In the genomic region with DNA sequence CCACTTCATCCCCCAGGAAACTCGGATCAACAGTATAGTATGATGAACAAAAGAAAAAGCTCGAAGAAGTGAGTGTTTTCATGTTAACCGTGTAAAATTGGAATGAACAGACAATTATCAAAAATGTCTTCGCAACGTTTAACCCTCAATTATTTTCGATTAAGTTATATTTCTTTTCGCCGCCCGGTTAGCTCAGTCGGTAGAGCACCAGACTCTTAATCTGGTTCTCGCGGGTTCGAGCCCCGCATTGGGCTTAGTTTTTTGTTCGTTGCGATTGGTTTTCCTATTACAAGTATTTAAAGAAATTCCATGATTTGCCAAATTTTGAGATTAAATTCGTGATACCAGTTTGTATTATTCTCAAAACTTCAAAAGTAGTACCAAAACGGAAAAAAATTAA, we compare ENCODE assay signal across 2 worm cellular contexts.
TF ChIP-seq lines count a peak whose summit lies in the region.

No protein-coding gene starts in this region.

TF ChIP-seq in whole organism, L4 larva, 104 proteins besides CTCF, POLR2A, EP300 and RAD21 (continued from another document):
- TF ChIP-seq sdz-12 (GFP tag; optimal IDR thresholded peaks at IDR 0.05; lab: Kevin White, UChicago) (no peak), ceh-44 (GFP tag; IDR thresholded peaks at IDR 0.05; lab: Robert Waterston, UW) (0 out of 2 replicates have a peak, but pooled peaks have one; percentile 20), hlh-11 (tag; optimal IDR thresholded peaks at IDR 0.05; lab: Kevin White, UChicago) (no peak), daf-16 (GFP tag; optimal IDR thresholded peaks at IDR 0.05; lab: Kevin White, UChicago) (no peak), daf-16 (tag; optimal IDR thresholded peaks at IDR 0.05; lab: Kevin White, UChicago) (peak; percentile 33), egl-27 (tag; optimal IDR thresholded peaks at IDR 0.05; lab: Kevin White, UChicago) (no peak), cey-2 (tag; optimal IDR thresholded peaks at IDR 0.05; lab: Kevin White, UChicago; ENCODE audit: borderline replicate concordance, insufficient read depth) (no peak), zfp-3 (GFP tag; conservative IDR thresholded peaks at IDR 0.05; lab: Robert Waterston, UW) (no peak), dve-1 (tag; optimal IDR thresholded peaks at IDR 0.05; lab: Kevin White, UChicago; ENCODE audit: insufficient read depth) (no peak), unc-62 (GFP tag; optimal IDR thresholded peaks at IDR 0.05 in 1 of 2; lab: Kevin White, UChicago) (no peak), unc-62 (tag; optimal IDR thresholded peaks at IDR 0.05; lab: Kevin White, UChicago) (no peak), snpc-1.2 (GFP tag; IDR thresholded peaks at IDR 0.05; lab: Robert Waterston, UW) (peak; percentile 73), ces-1 (GFP tag; optimal IDR thresholded peaks at IDR 0.05; lab: Kevin White, UChicago) (no peak), daf-19 (GFP tag; conservative IDR thresholded peaks at IDR 0.05; lab: Robert Waterston, UW) (no peak), nhr-41 (GFP tag; IDR thresholded peaks at IDR 0.05; lab: Robert Waterston, UW) (no peak), pha-4 (GFP tag; IDR thresholded peaks at IDR 0.05; lab: Robert Waterston, UW) (peak; percentile 79; the same call in 1 of the 2 replicates), pha-4 (tag; optimal IDR thresholded peaks at IDR 0.05; lab: Kevin White, UChicago) (no peak), jun-1 (tag; optimal IDR thresholded peaks at IDR 0.05; lab: Kevin White, UChicago) (no peak), nhr-6 (tag; optimal IDR thresholded peaks at IDR 0.05; lab: Kevin White, UChicago) (no peak), php-3 (GFP tag; IDR thresholded peaks at IDR 0.05; lab: Robert Waterston, UW) (no peak), dpl-1 (GFP tag; optimal IDR thresholded peaks at IDR 0.05; lab: Kevin White, UChicago) (no peak), snpc-4 (tag; optimal IDR thresholded peaks at IDR 0.05; lab: Kevin White, UChicago) (no peak), D1046.2 (GFP tag; IDR thresholded peaks at IDR 0.05; lab: Robert Waterston, UW) (peak; percentile 15; the same call in 1 of the 2 replicates), saeg-2 (GFP tag; IDR thresholded peaks at IDR 0.05; lab: Robert Waterston, UW) (no peak), F44E2.7 (GFP tag; IDR thresholded peaks at IDR 0.05; lab: Robert Waterston, UW) (peak; percentile 57; the same call in 1 of the 2 replicates), nhr-48 (tag; optimal IDR thresholded peaks at IDR 0.05; lab: Kevin White, UChicago) (no peak), pqm-1 (tag; optimal IDR thresholded peaks at IDR 0.05; lab: Kevin White, UChicago) (no peak), lin-13 (GFP tag; optimal IDR thresholded peaks at IDR 0.05; lab: Kevin White, UChicago) (no peak), nhr-77 (tag; optimal IDR thresholded peaks at IDR 0.05; lab: Kevin White, UChicago) (no peak), fkh-10 (GFP tag; optimal IDR thresholded peaks at IDR 0.05; lab: Kevin White, UChicago) (no peak), madf-9 (GFP tag; conservative IDR thresholded peaks at IDR 0.05; lab: Robert Waterston, UW) (no peak), lin-38 (GFP tag; IDR thresholded peaks at IDR 0.05; lab: Robert Waterston, UW) (peak; percentile 50), nhr-10 (tag; optimal IDR thresholded peaks at IDR 0.05; lab: Kevin White, UChicago) (no peak), aly-2 (tag; optimal IDR thresholded peaks at IDR 0.05; lab: Kevin White, UChicago) (no peak), nhr-11 (tag; optimal IDR thresholded peaks at IDR 0.05; lab: Kevin White, UChicago) (no peak), spr-3 (GFP tag; optimal IDR thresholded peaks at IDR 0.05; lab: Kevin White, UChicago) (no peak), ztf-7 (tag; optimal IDR thresholded peaks at IDR 0.05; lab: Kevin White, UChicago) (no peak), ZK337.2 (GFP tag; IDR thresholded peaks at IDR 0.05; lab: Robert Waterston, UW) (no peak), dmd-8 (GFP tag; IDR thresholded peaks at IDR 0.05; lab: Robert Waterston, UW) (peak; percentile 67; the same call in 1 of the 2 replicates), zip-2 (tag; optimal IDR thresholded peaks at IDR 0.05; lab: Kevin White, UChicago) (no peak), spr-1 (tag; optimal IDR thresholded peaks at IDR 0.05; lab: Kevin White, UChicago) (no peak), lim-7 (GFP tag; IDR thresholded peaks at IDR 0.05; lab: Robert Waterston, UW) (no peak; the same call in none of the 2 replicates), hif-1 (tag; optimal IDR thresholded peaks at IDR 0.05; lab: Kevin White, UChicago) (no peak)

TF ChIP-seq in whole organism, young adult, 124 proteins besides CTCF, POLR2A, EP300 and RAD21 (continued from another document):
- no peak for TF ChIP-seq ztf-28 (GFP tag; IDR thresholded peaks at IDR 0.05; lab: Robert Waterston, UW)
- no peak for TF ChIP-seq sea-2 (GFP tag; IDR thresholded peaks at IDR 0.05; lab: Robert Waterston, UW)
